Worm (Caenorhabditis elegans): Measurements from ENCODE around the gene marc-5.
A peak's percentile ranks its signal among the peaks of the same experiment; 100 is the strongest.

marc-5 gene

DNA sequence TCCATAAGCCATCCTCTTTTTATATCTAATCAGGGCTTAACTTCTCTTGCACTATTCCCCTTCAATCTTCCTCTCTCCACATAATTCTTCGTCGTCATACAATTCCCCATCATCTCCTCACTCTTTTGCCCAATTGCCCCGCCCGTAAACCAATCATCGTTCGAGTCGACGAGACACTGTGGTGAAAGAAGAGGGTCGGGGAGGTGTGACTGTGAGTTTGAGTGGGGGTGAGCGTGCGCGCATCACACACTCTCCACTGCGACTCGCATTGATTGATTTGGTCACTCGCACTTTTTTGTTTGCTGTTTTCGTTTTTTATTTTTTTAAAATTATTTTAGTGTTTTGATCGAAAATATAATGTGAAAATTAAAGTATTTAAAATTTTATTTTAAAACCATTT is 40.2 kb downstream of the marc-5 start (continued):
- peak; percentile 62 for TF ChIP-seq mab-5 (tag; optimal IDR thresholded peaks at IDR 0.05)
- no peak for TF ChIP-seq R02D3.7 (tag; optimal IDR thresholded peaks at IDR 0.05)

DNA sequence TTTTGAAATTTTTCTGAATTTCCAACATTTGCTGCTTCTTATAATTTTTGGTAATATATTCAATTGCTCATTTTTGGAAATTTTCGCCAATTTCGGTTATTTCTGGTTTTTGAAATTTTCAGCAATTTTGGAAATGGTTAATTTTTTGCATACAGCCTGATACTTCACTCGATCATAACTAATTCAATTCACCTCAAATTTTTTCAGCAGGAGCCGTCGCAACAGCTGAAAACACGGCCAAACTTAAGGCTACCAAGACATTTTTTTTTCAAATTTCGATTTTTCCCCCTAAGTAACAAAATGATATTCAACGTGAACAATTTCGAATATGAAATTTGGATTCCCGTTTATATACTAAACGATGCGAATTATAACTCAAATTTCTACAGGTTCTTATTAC is 43.9 kb downstream of the marc-5 start, which contains the start of gene sre-52:
TSS of gene sre-52 (plus strand) at position 301 of the 400 bp plus-strand sequence.
- TF ChIP-seq unc-39 (tag; optimal IDR thresholded peaks at IDR 0.05): no peak
- no peak for TF ChIP-seq mab-5 (tag; optimal IDR thresholded peaks at IDR 0.05)
- TF ChIP-seq sma-9 (GFP tag; optimal IDR thresholded peaks at IDR 0.05): no peak
- TF ChIP-seq sma-9 (tag; optimal IDR thresholded peaks at IDR 0.05): no peak
- no peak for TF ChIP-seq gmeb-1 (tag; optimal IDR thresholded peaks at IDR 0.05)
- TF ChIP-seq lin-13 (GFP tag; optimal IDR thresholded peaks at IDR 0.05): no peak
- TF ChIP-seq nhr-21 (tag; optimal IDR thresholded peaks at IDR 0.05): no peak
- TF ChIP-seq C34F6.9 (tag; optimal IDR thresholded peaks at IDR 0.05): no peak
- no peak for TF ChIP-seq elt-3 (tag; optimal IDR thresholded peaks at IDR 0.05)
- no peak for TF ChIP-seq ztf-4 (tag; optimal IDR thresholded peaks at IDR 0.05)
- TF ChIP-seq nhr-6 (tag; optimal IDR thresholded peaks at IDR 0.05): no peak
- no peak for TF ChIP-seq unc-55 (GFP tag; optimal IDR thresholded peaks at IDR 0.05)
- no peak for TF ChIP-seq lsy-2 (tag; optimal IDR thresholded peaks at IDR 0.05)
- TF ChIP-seq nhr-25 (tag; optimal IDR thresholded peaks at IDR 0.05): no peak

DNA sequence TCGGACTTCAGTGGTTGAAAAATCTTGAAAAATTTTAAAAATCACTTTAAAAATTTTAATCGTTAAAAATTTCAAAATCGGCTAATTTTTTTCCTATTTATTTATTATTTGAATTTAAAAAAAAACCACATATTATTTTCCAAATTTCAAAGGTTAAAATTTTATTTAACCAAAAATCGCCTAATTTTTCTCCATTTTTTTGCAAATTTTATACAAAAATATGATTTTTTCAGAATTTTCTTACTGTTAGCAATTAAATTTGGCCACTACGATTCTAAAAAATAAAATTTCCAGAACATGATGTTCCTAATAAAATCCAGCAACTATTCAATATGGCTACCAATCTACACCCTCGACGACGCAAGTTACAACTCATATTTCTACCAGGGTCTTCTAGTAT is 46.7 kb downstream of the marc-5 start, which contains the start of gene sre-54:
TSS of gene sre-54 (plus strand) at position 301 of the 400 bp plus-strand sequence.
- TF ChIP-seq dmd-4 (tag; optimal IDR thresholded peaks at IDR 0.05) (no peak), peb-1 (tag; optimal IDR thresholded peaks at IDR 0.05) (no peak), nhr-6 (tag; optimal IDR thresholded peaks at IDR 0.05) (no peak), nhr-77 (tag; optimal IDR thresholded peaks at IDR 0.05) (no peak), gmeb-1 (tag; optimal IDR thresholded peaks at IDR 0.05) (no peak), sem-4 (tag; optimal IDR thresholded peaks at IDR 0.05) (no peak), ztf-11 (tag; optimal IDR thresholded peaks at IDR 0.05) (no peak), lin-11 (tag; optimal IDR thresholded peaks at IDR 0.05) (no peak), ztf-1 (GFP tag; conservative IDR thresholded peaks at IDR 0.05) (no peak), R02D3.7 (tag; optimal IDR thresholded peaks at IDR 0.05) (no peak), sma-3 (GFP tag; optimal IDR thresholded peaks at IDR 0.05) (no peak), fos-1 (tag; optimal IDR thresholded peaks at IDR 0.05) (no peak)

DNA sequence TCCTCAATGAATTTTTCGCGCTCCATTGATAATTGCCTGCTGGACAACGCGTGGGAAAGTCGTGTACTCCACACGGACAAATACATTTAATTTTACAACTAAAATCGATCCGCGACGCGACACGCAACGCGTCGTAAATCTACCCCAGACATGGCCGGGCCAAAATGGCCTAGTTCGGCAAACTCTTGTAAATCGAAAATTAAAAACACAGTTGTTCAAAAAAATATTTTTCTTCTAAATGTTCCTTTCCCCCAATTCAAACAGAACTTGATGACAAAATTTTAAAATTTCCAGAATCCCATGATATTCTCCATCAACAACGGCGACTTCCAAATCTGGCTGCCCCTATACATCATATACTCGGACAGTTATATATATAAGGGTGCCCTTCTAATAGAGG is 50.3 kb downstream of the marc-5 start, which contains the start of gene sre-55:
TSS of gene sre-55 (plus strand) at position 301 of the 400 bp plus-strand sequence.
- TF ChIP-seq dmd-4 (tag; optimal IDR thresholded peaks at IDR 0.05): no peak
- no peak for TF ChIP-seq nhr-12 (tag; optimal IDR thresholded peaks at IDR 0.05)

DNA sequence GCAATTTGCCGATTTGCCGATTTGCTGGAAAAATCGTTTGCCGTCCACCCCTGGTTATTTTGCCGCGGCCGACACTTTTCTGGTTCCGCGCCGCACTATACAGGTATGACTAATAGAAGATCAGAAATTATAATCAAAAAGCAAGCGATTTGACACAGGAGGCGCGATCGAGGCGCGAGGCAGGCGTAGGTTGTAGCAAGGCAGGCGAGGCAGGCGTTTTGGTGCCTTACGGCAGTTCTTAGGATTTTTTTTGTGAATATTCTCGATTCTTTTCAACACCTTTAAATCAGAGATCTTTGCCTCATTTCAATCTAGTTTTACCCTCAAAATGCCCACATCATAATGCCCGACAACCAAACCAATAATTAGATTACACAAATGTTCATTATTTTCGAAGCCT is 55.2 kb downstream of the marc-5 start, which contains the start of gene sre-56:
TSS of gene sre-56 (plus strand) at position 301 of the 400 bp plus-strand sequence.
- TF ChIP-seq nhr-6 (tag; optimal IDR thresholded peaks at IDR 0.05) (no peak), alr-1 (tag; optimal IDR thresholded peaks at IDR 0.05) (no peak), elt-3 (tag; optimal IDR thresholded peaks at IDR 0.05) (no peak), zag-1 (tag; optimal IDR thresholded peaks at IDR 0.05) (no peak), ztf-4 (tag; optimal IDR thresholded peaks at IDR 0.05) (no peak), nhr-10 (tag; optimal IDR thresholded peaks at IDR 0.05) (no peak), sma-3 (GFP tag; optimal IDR thresholded peaks at IDR 0.05) (no peak), nhr-129 (tag; optimal IDR thresholded peaks at IDR 0.05) (no peak), snpc-4 (tag; optimal IDR thresholded peaks at IDR 0.05) (no peak), ztf-11 (tag; optimal IDR thresholded peaks at IDR 0.05) (no peak), elt-1 (tag; optimal IDR thresholded peaks at IDR 0.05) (no peak), ztf-1 (GFP tag; conservative IDR thresholded peaks at IDR 0.05) (no peak), skn-1 (tag; optimal IDR thresholded peaks at IDR 0.05) (no peak), unc-39 (tag; optimal IDR thresholded peaks at IDR 0.05) (no peak), nhr-237 (tag; optimal IDR thresholded peaks at IDR 0.05) (no peak)

DNA sequence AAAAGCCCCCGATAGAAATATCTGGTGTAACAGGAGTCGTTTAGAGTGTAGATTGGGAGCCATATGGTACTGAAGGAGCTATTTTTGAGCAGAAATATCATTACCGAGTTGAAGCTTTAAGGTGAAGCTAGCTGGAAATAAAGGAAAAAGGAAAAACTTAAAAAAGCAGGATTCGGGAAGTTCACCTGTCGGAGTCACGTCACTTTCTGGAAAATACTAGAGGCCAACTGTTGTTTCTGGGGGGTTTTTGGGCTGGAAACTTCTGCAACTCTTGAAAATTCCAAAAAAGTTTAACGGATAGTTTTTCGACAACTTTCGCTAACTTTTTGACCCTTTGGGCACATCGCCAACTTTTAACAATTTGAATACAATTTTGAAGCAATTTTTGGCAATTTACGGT is 56.0 kb downstream of the marc-5 start, which contains the start of gene sre-53:
TSS of gene sre-53 (minus strand) at position 101 of the 400 bp plus-strand sequence.
- TF ChIP-seq F13H6.1 (tag; optimal IDR thresholded peaks at IDR 0.05) (no peak), ztf-1 (GFP tag; conservative IDR thresholded peaks at IDR 0.05) (no peak), lin-11 (tag; optimal IDR thresholded peaks at IDR 0.05) (no peak), nhr-237 (tag; optimal IDR thresholded peaks at IDR 0.05) (no peak), nhr-77 (tag; optimal IDR thresholded peaks at IDR 0.05) (no peak), nhr-6 (tag; optimal IDR thresholded peaks at IDR 0.05) (no peak), lsy-2 (tag; optimal IDR thresholded peaks at IDR 0.05) (no peak), dmd-4 (tag; optimal IDR thresholded peaks at IDR 0.05) (no peak), mdl-1 (tag; optimal IDR thresholded peaks at IDR 0.05) (no peak), unc-39 (tag; optimal IDR thresholded peaks at IDR 0.05) (no peak), fos-1 (tag; optimal IDR thresholded peaks at IDR 0.05) (no peak), sma-9 (GFP tag; optimal IDR thresholded peaks at IDR 0.05) (no peak), sma-9 (tag; optimal IDR thresholded peaks at IDR 0.05) (no peak), ZK546.5 (tag; optimal IDR thresholded peaks at IDR 0.05) (no peak), mab-5 (tag; optimal IDR thresholded peaks at IDR 0.05) (no peak), nhr-23 (tag; optimal IDR thresholded peaks at IDR 0.05) (no peak), C34F6.9 (tag; optimal IDR thresholded peaks at IDR 0.05) (no peak)
